Worm (Caenorhabditis elegans): ENCODE results near the gene popl-1.
A peak's percentile ranks its signal among the peaks of the same experiment; 100 is the strongest.

The popl-1 gene

ce11 chrIII:6379129-6379528 is 51.6 kb downstream of the popl-1 start, which contains the start of gene C16A3.6 (continued):
- TF ChIP-seq aly-2 (tag; optimal IDR thresholded peaks at IDR 0.05), result no peak
- TF ChIP-seq lsy-2 (tag; optimal IDR thresholded peaks at IDR 0.05), result peak in 1 of 2 experiments; percentile 72
- no peak for TF ChIP-seq cey-2 (tag; optimal IDR thresholded peaks at IDR 0.05; ENCODE audit: borderline replicate concordance, insufficient read depth)
- no peak for TF ChIP-seq ceh-20 (GFP tag; IDR thresholded peaks at IDR 0.05)
- TF ChIP-seq unc-130 (GFP tag; optimal IDR thresholded peaks at IDR 0.05), result no peak
- TF ChIP-seq R02D3.7 (tag; optimal IDR thresholded peaks at IDR 0.05), result no peak
- no peak for TF ChIP-seq madf-5 (GFP tag; IDR thresholded peaks at IDR 0.05)
- no peak for TF ChIP-seq pqm-1 (tag; optimal IDR thresholded peaks at IDR 0.05)
- no peak for TF ChIP-seq F49E8.2 (tag; optimal IDR thresholded peaks at IDR 0.05; ENCODE audit: borderline replicate concordance)
- TF ChIP-seq snpc-4 (tag; optimal IDR thresholded peaks at IDR 0.05), result no peak
- TF ChIP-seq lin-13 (GFP tag; optimal IDR thresholded peaks at IDR 0.05), result no peak
- TF ChIP-seq daf-12 (tag; optimal IDR thresholded peaks at IDR 0.05), result no peak
- TF ChIP-seq Y48G9A.11 (GFP tag; IDR thresholded peaks at IDR 0.05), result no peak
- TF ChIP-seq lin-1 (GFP tag; IDR thresholded peaks at IDR 0.05), result no peak
- TF ChIP-seq ceh-28 (tag; optimal IDR thresholded peaks at IDR 0.05), result no peak
- no peak; the same call in 1 of the 2 replicates for TF ChIP-seq pha-4 (GFP tag; IDR thresholded peaks at IDR 0.05)
- TF ChIP-seq pha-4 (tag; optimal IDR thresholded peaks at IDR 0.05), result no peak
- TF ChIP-seq fkh-10 (GFP tag; optimal IDR thresholded peaks at IDR 0.05), result no peak
- TF ChIP-seq dmd-6 (GFP tag; IDR thresholded peaks at IDR 0.05), result no peak
- no peak for TF ChIP-seq nhr-25 (tag; optimal IDR thresholded peaks at IDR 0.05; ENCODE audit: borderline replicate concordance, insufficient read depth)
- no peak for TF ChIP-seq spr-1 (tag; optimal IDR thresholded peaks at IDR 0.05)
- no peak for TF ChIP-seq ceh-62 (tag; optimal IDR thresholded peaks at IDR 0.05)
- no peak for TF ChIP-seq egl-27 (tag; optimal IDR thresholded peaks at IDR 0.05)
- no peak for TF ChIP-seq Y105C5A.15 (GFP tag; IDR thresholded peaks at IDR 0.05)
- TF ChIP-seq aha-1 (tag), result peak; percentile 1
- TF ChIP-seq lin-15B (tag; optimal IDR thresholded peaks at IDR 0.05), result no peak
- no peak for TF ChIP-seq php-3 (GFP tag; IDR thresholded peaks at IDR 0.05)
- TF ChIP-seq sdz-12 (GFP tag; optimal IDR thresholded peaks at IDR 0.05), result no peak
- TF ChIP-seq hmg-1.1 (GFP tag; IDR thresholded peaks at IDR 0.05), result peak; percentile 54
- no peak for TF ChIP-seq hif-1 (tag; optimal IDR thresholded peaks at IDR 0.05)
- no peak for TF ChIP-seq Y75B8A.6 (GFP tag; IDR thresholded peaks at IDR 0.05)
- TF ChIP-seq T26A8.4 (GFP tag; IDR thresholded peaks at IDR 0.05), result 0 out of 2 replicates have a peak, but pooled peaks have one; percentile 31
- TF ChIP-seq saeg-2 (GFP tag; IDR thresholded peaks at IDR 0.05), result no peak
- no peak for TF ChIP-seq ztf-7 (tag; optimal IDR thresholded peaks at IDR 0.05)
- no peak for TF ChIP-seq ZK337.2 (GFP tag; IDR thresholded peaks at IDR 0.05)
- TF ChIP-seq gei-8 (GFP tag; optimal IDR thresholded peaks at IDR 0.05), result no peak
- TF ChIP-seq lin-38 (GFP tag; IDR thresholded peaks at IDR 0.05), result peak; percentile 66
- TF ChIP-seq egl-43 (GFP tag; IDR thresholded peaks at IDR 0.05), result no peak
- no peak for TF ChIP-seq daf-8 (GFP tag; IDR thresholded peaks at IDR 0.05)
- no peak for TF ChIP-seq hlh-11 (tag; optimal IDR thresholded peaks at IDR 0.05)
- TF ChIP-seq mxl-3 (GFP tag; optimal IDR thresholded peaks at IDR 0.05), result no peak
- TF ChIP-seq mep-1 (tag; optimal IDR thresholded peaks at IDR 0.05), result peak; percentile 22
- no peak for TF ChIP-seq lin-29 (GFP tag; IDR thresholded peaks at IDR 0.05)
- TF ChIP-seq nhr-111 (GFP tag; optimal IDR thresholded peaks at IDR 0.05), result no peak
- TF ChIP-seq fos-1 (tag; optimal IDR thresholded peaks at IDR 0.05), result no peak
- no peak for TF ChIP-seq tra-1 (GFP tag; IDR thresholded peaks at IDR 0.05)
- TF ChIP-seq dve-1 (tag; optimal IDR thresholded peaks at IDR 0.05; ENCODE audit: insufficient read depth), result peak; percentile 4
- no peak for TF ChIP-seq nhr-77 (tag; optimal IDR thresholded peaks at IDR 0.05)
- TF ChIP-seq lin-39 (tag; optimal IDR thresholded peaks at IDR 0.05), result no peak
- no peak for TF ChIP-seq ceh-82 (tag; optimal IDR thresholded peaks at IDR 0.05)
- TF ChIP-seq nhr-48 (tag; optimal IDR thresholded peaks at IDR 0.05), result peak; percentile 3
- no peak for TF ChIP-seq nhr-41 (GFP tag; IDR thresholded peaks at IDR 0.05)

All from whole organism, L4 larva.